Worm (Caenorhabditis elegans): ENCODE data around the gene parg-1.

ce11 chrIV:8778045-8778444 lies 32.0 kb downstream of the parg-1 start, which contains the start of gene C33D9.6:
- TF ChIP-seq hnd-1 (tag; optimal IDR thresholded peaks at IDR 0.05) = no peak
- no peak for TF ChIP-seq ama-1 (optimal IDR thresholded peaks at IDR 0.05)
- TF ChIP-seq aly-1 (tag; optimal IDR thresholded peaks at IDR 0.05) = no peak
- TF ChIP-seq tbx-11 (GFP tag; IDR thresholded peaks at IDR 0.05) = no peak
- no peak for TF ChIP-seq B0310.2 (tag; optimal IDR thresholded peaks at IDR 0.05)
- TF ChIP-seq hmbx-1 (tag; optimal IDR thresholded peaks at IDR 0.05) = no peak
- TF ChIP-seq sea-1 (GFP tag; conservative IDR thresholded peaks at IDR 0.05) = no peak
- TF ChIP-seq tra-4 (tag; optimal IDR thresholded peaks at IDR 0.05) = no peak
- TF ChIP-seq ceh-36 (tag; optimal IDR thresholded peaks at IDR 0.05) = no peak

All from whole organism, early embryonic.